Fruit fly (Drosophila melanogaster) whole organism, pupa: ENCODE measurements around the gene CG3719.

Experiments
- CG10348 ChIP-seq: fragments of 200-800 bp; sonication (Bioruptor generic); IDR thresholded peaks from 2 replicates; pipeline ENCODE4 v1.3.6; 2022; ENCODE audit warnings: missing biosample characterization, missing genetic modification characterization
- CG12605 ChIP-seq: fragments of 200-800 bp; sonication (Bioruptor generic); IDR thresholded peaks from 2 replicates; pipeline ENCODE4 v1.3.6; 2022; ENCODE audit warnings: missing biosample characterization, missing genetic modification characterization
- CG13204 ChIP-seq: fragments of 200-800 bp; sonication (Bioruptor generic); optimal IDR thresholded peaks from 2 replicates; lab custom pipeline; 2018; ENCODE audit warnings: missing biosample characterization, mild to moderate bottlenecking, missing genetic modification characterization, moderate library complexity
- CG14655 ChIP-seq: fragments of 200-800 bp; sonication (Bioruptor generic); optimal IDR thresholded peaks from 3 replicates; lab custom pipeline; 2017; ENCODE audit warnings: mild to moderate bottlenecking, missing biosample characterization, missing genetic modification reagents, missing genetic modification characterization
- CG15710 ChIP-seq: fragments of 200-800 bp; sonication (Bioruptor generic); optimal IDR thresholded peaks from 2 replicates; lab custom pipeline; 2018; ENCODE audit warnings: missing biosample characterization, mild to moderate bottlenecking, missing genetic modification characterization, moderate library complexity
- CG17806 ChIP-seq: fragments of 200-800 bp; sonication (Bioruptor generic); optimal IDR thresholded peaks from 2 replicates; lab custom pipeline; 2018; ENCODE audit warnings: missing biosample characterization, mild to moderate bottlenecking, missing genetic modification characterization, moderate library complexity
- CG32121 ChIP-seq: fragments of 200-800 bp; sonication (Bioruptor generic); IDR thresholded peaks from 2 replicates; pipeline ENCODE4 v1.3.6; 2022; ENCODE audit warnings: missing biosample characterization, missing genetic modification characterization
- CG34367 ChIP-seq: fragments of 200-800 bp; sonication (Bioruptor generic); optimal IDR thresholded peaks from 2 replicates; lab custom pipeline; 2018; ENCODE audit warnings: missing biosample characterization, mild to moderate bottlenecking, missing genetic modification characterization
- CG4496 ChIP-seq: fragments of 200-800 bp; sonication (Bioruptor generic); IDR thresholded peaks from 3 replicates; pipeline ENCODE4 v1.3.6; 2022; ENCODE audit warnings: missing biosample characterization, missing genetic modification characterization
- CG8159 ChIP-seq: fragments of 200-800 bp; sonication (Bioruptor generic); optimal IDR thresholded peaks from 3 replicates; lab custom pipeline; 2018; ENCODE audit warnings: missing biosample characterization, mild to moderate bottlenecking, missing genetic modification characterization, moderate library complexity
- CG8301 ChIP-seq: fragments of 200-800 bp; sonication (Bioruptor generic); optimal IDR thresholded peaks from 2 replicates; lab custom pipeline; 2018; ENCODE audit warnings: missing biosample characterization, mild to moderate bottlenecking, missing genetic modification characterization
- CG9948 ChIP-seq: fragments of 200-800 bp; sonication (Bioruptor generic); optimal IDR thresholded peaks from 2 replicates; lab custom pipeline; 2018; ENCODE audit warnings: missing biosample characterization, mild to moderate bottlenecking, missing genetic modification characterization, moderate library complexity
- D1 ChIP-seq: fragments of 200-800 bp; sonication (Bioruptor generic); optimal IDR thresholded peaks from 2 replicates; lab custom pipeline; 2018; ENCODE audit warnings: missing biosample characterization, mild to moderate bottlenecking, missing genetic modification characterization, moderate library complexity
- EcR ChIP-seq: fragments of 200-800 bp; sonication (Bioruptor generic); optimal IDR thresholded peaks from 3 replicates; lab custom pipeline; 2019; ENCODE audit warnings: missing biosample characterization, missing genetic modification characterization, mild to moderate bottlenecking, moderate library complexity, missing genetic modification reagents
- Ets98B ChIP-seq: fragments of 200-800 bp; sonication (Bioruptor generic); IDR thresholded peaks from 2 replicates; pipeline ENCODE4 v1.3.6; 2022; ENCODE audit warnings: missing biosample characterization, missing genetic modification characterization
- Pif1A ChIP-seq: fragments of 200-800 bp; sonication (Bioruptor generic); optimal IDR thresholded peaks from 3 replicates; lab custom pipeline; 2016; ENCODE audit warnings: missing biosample characterization, missing genetic modification characterization
- Pif1B ChIP-seq: fragments of 200-800 bp; sonication (Bioruptor generic); optimal IDR thresholded peaks from 3 replicates; lab custom pipeline; 2016; ENCODE audit warnings: missing biosample characterization, missing genetic modification characterization
- Snoo ChIP-seq: fragments of 200-800 bp; sonication (Bioruptor generic); optimal IDR thresholded peaks from 3 replicates; lab custom pipeline; 2017; ENCODE audit warnings: missing biosample characterization, mild to moderate bottlenecking, missing genetic modification characterization, inconsistent platforms
- fd96Ca ChIP-seq: fragments of 200-800 bp; sonication (Bioruptor generic); IDR thresholded peaks from 3 replicates; pipeline ENCODE4 v1.3.6; 2022; ENCODE audit warnings: missing biosample characterization, missing genetic modification characterization
- gl ChIP-seq: fragments of 200-800 bp; sonication (Bioruptor generic); optimal IDR thresholded peaks from 2 replicates; lab custom pipeline; 2018; ENCODE audit warnings: missing biosample characterization, mild to moderate bottlenecking, missing genetic modification characterization
- rn ChIP-seq: fragments of 200-800 bp; sonication (Bioruptor generic); IDR thresholded peaks from 2 replicates; pipeline ENCODE4 v1.3.6; 2022; ENCODE audit warnings: missing biosample characterization, missing genetic modification characterization

CG3719 gene

DNA sequence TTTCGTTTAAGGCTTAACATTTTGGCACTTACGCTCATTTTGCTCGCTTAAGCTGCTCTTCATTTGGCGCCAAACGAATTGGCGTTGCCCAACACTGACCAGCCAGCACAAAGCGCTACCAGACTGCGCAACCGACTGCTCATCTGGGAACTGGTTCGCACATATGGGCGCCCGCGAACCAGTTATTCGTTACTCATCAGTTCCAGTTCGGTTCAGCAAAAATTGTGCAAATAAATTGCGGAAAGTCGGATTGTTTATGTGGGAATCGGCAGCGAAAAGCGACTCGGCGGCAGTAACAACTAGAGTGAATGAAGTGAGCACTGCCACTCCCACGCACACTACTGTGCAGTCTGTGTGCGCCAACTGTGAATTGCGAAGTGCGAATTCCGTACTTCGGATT is 12.6 kb upstream of the CG3719 start, which contains the start of gene Rilpl:
Gene Rilpl (plus strand): TSS at position 180 of the 400 bp plus-strand sequence.
- no peak; the same call in 1 of the 2 replicates for TF ChIP-seq Ets98B (GFP tag; lab: Robert Waterston, UW)
- peak; percentile 41; the same call in 1 of the 3 replicates for TF ChIP-seq CG4496 (GFP tag; lab: Robert Waterston, UW)
- TF ChIP-seq CG14655 (GFP tag; lab: Kevin White, UChicago), result no peak
- no peak for TF ChIP-seq gl
- TF ChIP-seq EcR, result no peak
- no peak for TF ChIP-seq CG13204 (GFP tag; lab: Kevin White, UChicago)
- TF ChIP-seq CG8159 (tag; lab: Kevin White, UChicago), result no peak
- TF ChIP-seq fd96Ca, result no peak
- TF ChIP-seq CG32121 (GFP tag; lab: Robert Waterston, UW), result peak; percentile 22; the same call in 1 of the 2 replicates
- no peak for TF ChIP-seq CG9948 (tag; lab: Kevin White, UChicago)
- TF ChIP-seq CG34367 (tag; lab: Kevin White, UChicago), result no peak
- no peak for TF ChIP-seq Pif1A (GFP tag; lab: Kevin White, UChicago)
- TF ChIP-seq Snoo (tag; lab: Kevin White, UChicago), result no peak
- no peak for TF ChIP-seq CG8301
- TF ChIP-seq CG12605 (GFP tag; lab: Robert Waterston, UW), result no peak
- TF ChIP-seq CG15710, result no peak

DNA sequence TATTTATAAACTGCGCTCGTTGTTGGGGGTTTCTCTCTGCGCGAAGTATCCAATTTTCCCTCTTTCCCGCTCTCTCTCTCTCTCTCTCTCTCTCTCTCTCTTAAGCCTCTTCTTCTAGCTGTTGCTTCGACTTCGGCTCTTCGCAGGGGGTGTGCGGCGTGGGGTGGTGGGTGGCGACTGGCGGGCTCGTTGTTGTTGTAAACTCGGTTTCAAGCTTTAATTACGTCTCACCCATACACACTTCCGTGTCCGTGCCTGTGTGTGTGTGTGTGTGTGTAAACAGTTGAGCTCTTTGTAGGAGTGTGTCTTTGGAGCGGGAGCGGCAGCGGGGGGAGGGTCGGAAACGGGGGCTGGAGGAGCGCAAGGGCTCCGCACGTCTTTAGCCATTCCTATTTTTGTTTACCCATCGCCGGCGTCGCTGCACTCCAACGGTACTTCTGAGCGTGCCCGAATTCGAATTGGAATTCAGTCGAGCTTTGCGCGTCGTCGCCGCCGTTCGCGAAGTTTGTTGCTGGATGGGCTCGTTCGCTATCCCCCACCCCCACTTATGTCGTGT is 7.9 kb upstream of the CG3719 start:
- TF ChIP-seq CG9948 (tag; lab: Kevin White, UChicago) (no peak), CG12605 (GFP tag; lab: Robert Waterston, UW) (no peak), CG34367 (tag; lab: Kevin White, UChicago) (no peak), CG13204 (GFP tag; lab: Kevin White, UChicago) (peak; percentile 95), fd96Ca (no peak), CG14655 (GFP tag; lab: Kevin White, UChicago) (no peak), CG8301 (no peak), CG4496 (GFP tag; lab: Robert Waterston, UW) (no peak), gl (no peak), Pif1B (no peak), CG15710 (no peak), CG17806 (tag; lab: Kevin White, UChicago) (no peak), CG8159 (tag; lab: Kevin White, UChicago) (no peak), Pif1A (GFP tag; lab: Kevin White, UChicago) (no peak), Ets98B (GFP tag; lab: Robert Waterston, UW) (peak; percentile 6; the same call in 1 of the 2 replicates), D1 (no peak), rn (GFP tag; lab: Robert Waterston, UW) (no peak), EcR (peak; percentile 21), Snoo (tag; lab: Kevin White, UChicago) (no peak), CG32121 (GFP tag; lab: Robert Waterston, UW) (no peak), CG10348 (GFP tag; lab: Robert Waterston, UW) (no peak)
- TF ChIP-seq, all 21 proteins: peak for 3

DNA sequence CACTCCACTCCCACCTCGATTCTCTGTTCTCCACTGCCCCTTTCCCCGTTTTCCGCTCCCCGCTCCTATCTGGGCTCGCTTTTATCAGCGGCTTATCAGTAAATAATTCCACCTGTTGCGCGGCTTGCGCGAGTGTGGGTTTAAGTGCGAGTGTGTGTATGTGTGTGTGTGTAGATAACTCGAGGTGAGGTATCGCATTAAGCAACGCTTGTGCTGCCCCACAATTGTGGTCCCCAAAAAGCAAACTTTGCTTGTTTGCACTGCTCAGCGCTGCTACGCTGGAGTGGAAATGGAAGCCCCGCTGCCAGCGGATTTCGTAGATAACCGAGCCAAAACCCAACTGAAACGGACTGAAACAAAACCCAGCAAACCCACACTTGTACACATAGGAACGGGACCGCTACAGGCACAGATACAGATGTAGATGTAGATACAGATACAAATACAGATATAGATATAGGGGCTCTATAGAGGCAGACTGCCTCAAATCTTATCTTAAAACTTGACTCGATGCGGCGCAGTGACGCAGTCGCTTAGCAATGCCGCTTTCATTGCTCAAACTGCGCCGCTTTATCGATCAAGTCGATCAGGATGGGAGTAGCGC is 7.0 kb upstream of the CG3719 start:
- TF ChIP-seq Pif1A (GFP tag; lab: Kevin White, UChicago), result no peak
- TF ChIP-seq, all 21 proteins: peak for 0

- TF ChIP-seq CG4496 (GFP tag; lab: Robert Waterston, UW) (no peak), CG13204 (GFP tag; lab: Kevin White, UChicago) (peak; percentile 14)
Observed at dm6 chrX:1384232-1384631, 4.0 kb upstream of the CG3719 start.

dm6 chrX:1382489-1382888 is 2.2 kb upstream of the CG3719 start:
- no peak for TF ChIP-seq CG8301
- TF ChIP-seq CG13204 (GFP tag; lab: Kevin White, UChicago), result no peak
- no peak for TF ChIP-seq CG17806 (tag; lab: Kevin White, UChicago)
- TF ChIP-seq CG8159 (tag; lab: Kevin White, UChicago), result no peak
- TF ChIP-seq Snoo (tag; lab: Kevin White, UChicago), result no peak
- TF ChIP-seq rn (GFP tag; lab: Robert Waterston, UW), result no peak
- peak; percentile 60 for TF ChIP-seq EcR

DNA sequence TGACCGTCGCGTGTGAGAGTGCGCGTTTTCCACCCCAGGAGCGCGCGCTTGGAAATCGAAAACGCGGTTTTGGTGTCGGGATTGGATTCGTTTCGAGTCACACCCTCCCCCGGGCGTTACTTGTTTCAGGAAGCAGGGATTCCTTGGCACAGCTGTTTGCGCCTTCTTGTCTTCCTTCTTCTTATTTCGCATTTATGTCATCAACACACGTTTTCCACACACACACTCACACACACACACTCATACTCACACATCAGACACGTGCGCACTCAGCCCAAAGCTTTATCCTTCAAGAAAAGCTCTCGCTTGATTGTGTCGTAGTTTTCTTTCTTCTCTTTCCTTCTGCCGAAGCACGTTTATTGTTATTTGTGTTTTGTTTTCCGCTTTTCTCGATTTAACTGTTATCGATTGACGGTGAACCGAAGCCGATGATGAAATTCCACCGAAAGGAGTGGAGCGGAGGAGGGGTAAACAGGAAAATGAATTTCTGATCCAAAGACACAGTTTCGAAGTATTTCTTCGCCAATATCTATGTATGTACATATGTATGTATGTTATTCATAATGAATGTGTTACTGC is 1.2 kb upstream of the CG3719 start:
- no peak for TF ChIP-seq CG17806 (tag; lab: Kevin White, UChicago)
- TF ChIP-seq Pif1B, result no peak
- TF ChIP-seq CG34367 (tag; lab: Kevin White, UChicago), result no peak
- no peak for TF ChIP-seq CG12605 (GFP tag; lab: Robert Waterston, UW)
- no peak for TF ChIP-seq D1
- TF ChIP-seq Ets98B (GFP tag; lab: Robert Waterston, UW), result no peak
- TF ChIP-seq EcR, result no peak
- no peak for TF ChIP-seq CG10348 (GFP tag; lab: Robert Waterston, UW)
- no peak for TF ChIP-seq CG13204 (GFP tag; lab: Kevin White, UChicago)
